Worm (Caenorhabditis elegans): ENCODE results near the gene F31E3.6.

DNA sequence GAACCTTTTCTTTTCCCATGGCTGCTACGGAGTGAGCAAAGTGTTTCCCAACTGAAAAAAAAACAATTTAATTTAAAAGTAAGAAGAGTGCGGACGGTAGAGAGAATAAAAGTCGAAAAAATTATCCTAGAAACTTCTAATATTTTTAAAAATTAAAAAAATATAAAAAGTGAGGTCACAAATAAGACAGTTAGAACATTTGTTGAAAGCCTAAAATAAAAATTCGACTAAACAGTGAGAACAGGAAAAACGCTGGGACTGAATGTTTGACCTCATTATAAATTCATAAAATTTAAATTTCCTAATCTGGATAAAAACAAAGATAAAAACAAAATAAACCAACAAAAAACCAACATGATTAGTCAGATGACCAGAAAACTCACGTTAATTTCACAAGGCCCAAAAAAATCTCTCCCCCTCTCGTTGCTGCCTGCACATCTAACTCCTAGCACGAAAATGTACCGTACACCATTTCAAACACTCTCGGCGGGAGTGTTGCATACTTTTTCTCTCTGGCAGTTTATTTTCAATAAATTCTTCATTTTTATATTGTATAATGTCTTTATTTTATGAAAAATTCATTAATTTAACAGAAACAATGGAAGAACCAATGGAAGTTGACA, 10.1 kb upstream of the F31E3.6 start, which contains the start of the genes eef-1A.1 and rfc-4:
- TF ChIP-seq tra-4 (tag; optimal IDR thresholded peaks at IDR 0.05) (no peak), flt-1 (GFP tag; IDR thresholded peaks at IDR 0.05) (peak; percentile 84), ama-1 (optimal IDR thresholded peaks at IDR 0.05) (no peak), hnd-1 (tag; optimal IDR thresholded peaks at IDR 0.05) (peak; percentile 50), tbx-11 (GFP tag; IDR thresholded peaks at IDR 0.05) (no peak), pes-1 (GFP tag; IDR thresholded peaks at IDR 0.05) (no peak; the same call in 1 of the 2 replicates), B0310.2 (tag; optimal IDR thresholded peaks at IDR 0.05) (no peak), tbx-37 (GFP tag; conservative IDR thresholded peaks at IDR 0.05) (peak; percentile 59), aly-1 (tag; optimal IDR thresholded peaks at IDR 0.05) (no peak), ceh-36 (tag; optimal IDR thresholded peaks at IDR 0.05) (peak; percentile 7), hmbx-1 (tag; optimal IDR thresholded peaks at IDR 0.05) (peak; percentile 9), ets-7 (tag; optimal IDR thresholded peaks at IDR 0.05) (no peak), ceh-13 (GFP tag; optimal IDR thresholded peaks at IDR 0.05) (no peak), F13C5.2 (tag; optimal IDR thresholded peaks at IDR 0.05) (peak; percentile 89)

All from whole organism, early embryonic.